Worm (Caenorhabditis elegans): ENCODE results near the gene sbt-1.

DNA sequence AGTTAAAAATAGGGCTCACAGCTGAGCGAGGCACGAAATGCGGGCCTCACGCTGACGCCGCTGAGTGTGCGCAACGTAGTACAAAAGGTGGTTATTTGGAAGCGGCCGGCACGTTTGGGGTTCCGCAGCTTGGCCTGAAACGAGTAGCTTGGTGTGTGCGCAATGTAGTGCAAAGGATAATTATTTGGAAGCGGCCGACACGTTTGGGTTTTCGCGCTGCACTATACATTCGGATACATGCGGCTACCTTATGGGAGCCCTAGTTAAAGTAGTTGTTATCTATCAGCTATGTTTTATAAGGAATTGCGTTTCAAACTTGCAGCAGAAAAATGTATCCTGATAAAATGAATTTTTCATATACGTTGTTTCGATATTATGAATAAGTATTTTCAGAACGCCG is 38.7 kb downstream of the sbt-1 start, which contains the start of gene Y44A6D.1:
- TF ChIP-seq efl-1 (optimal IDR thresholded peaks at IDR 0.05) (no peak), efl-1 (GFP tag; optimal IDR thresholded peaks at IDR 0.05 in 1 of 2) (no peak), mep-1 (tag; optimal IDR thresholded peaks at IDR 0.05) (no peak), nhr-12 (tag; optimal IDR thresholded peaks at IDR 0.05) (no peak), swsn-7 (tag; optimal IDR thresholded peaks at IDR 0.05) (no peak), fos-1 (tag; optimal IDR thresholded peaks at IDR 0.05) (no peak), alr-1 (tag; optimal IDR thresholded peaks at IDR 0.05; ENCODE audit: borderline replicate concordance) (no peak)

Measured in whole organism, L1 larva.